Fruit fly (Drosophila melanogaster) whole organism, pupa: ENCODE results near the gene LSm3.

Experiments
- CG10348 ChIP-seq: fragments of 200-800 bp; sonication (Bioruptor generic); IDR thresholded peaks from 2 replicates; pipeline ENCODE4 v1.3.6; 2022; ENCODE audit warnings: missing biosample characterization, missing genetic modification characterization
- CG12605 ChIP-seq: fragments of 200-800 bp; sonication (Bioruptor generic); IDR thresholded peaks from 2 replicates; pipeline ENCODE4 v1.3.6; 2022; ENCODE audit warnings: missing biosample characterization, missing genetic modification characterization
- CG13204 ChIP-seq: fragments of 200-800 bp; sonication (Bioruptor generic); optimal IDR thresholded peaks from 2 replicates; lab custom pipeline; 2018; ENCODE audit warnings: missing biosample characterization, mild to moderate bottlenecking, missing genetic modification characterization, moderate library complexity
- CG14655 ChIP-seq: fragments of 200-800 bp; sonication (Bioruptor generic); optimal IDR thresholded peaks from 3 replicates; lab custom pipeline; 2017; ENCODE audit warnings: mild to moderate bottlenecking, missing biosample characterization, missing genetic modification reagents, missing genetic modification characterization
- CG17806 ChIP-seq: fragments of 200-800 bp; sonication (Bioruptor generic); optimal IDR thresholded peaks from 2 replicates; lab custom pipeline; 2018; ENCODE audit warnings: missing biosample characterization, mild to moderate bottlenecking, missing genetic modification characterization, moderate library complexity
- CG32121 ChIP-seq: fragments of 200-800 bp; sonication (Bioruptor generic); IDR thresholded peaks from 2 replicates; pipeline ENCODE4 v1.3.6; 2022; ENCODE audit warnings: missing biosample characterization, missing genetic modification characterization
- CG34367 ChIP-seq: fragments of 200-800 bp; sonication (Bioruptor generic); optimal IDR thresholded peaks from 2 replicates; lab custom pipeline; 2018; ENCODE audit warnings: missing biosample characterization, mild to moderate bottlenecking, missing genetic modification characterization
- CG4496 ChIP-seq: fragments of 200-800 bp; sonication (Bioruptor generic); IDR thresholded peaks from 3 replicates; pipeline ENCODE4 v1.3.6; 2022; ENCODE audit warnings: missing biosample characterization, missing genetic modification characterization
- CG8159 ChIP-seq: fragments of 200-800 bp; sonication (Bioruptor generic); optimal IDR thresholded peaks from 3 replicates; lab custom pipeline; 2018; ENCODE audit warnings: missing biosample characterization, mild to moderate bottlenecking, missing genetic modification characterization, moderate library complexity
- CG8301 ChIP-seq: fragments of 200-800 bp; sonication (Bioruptor generic); optimal IDR thresholded peaks from 2 replicates; lab custom pipeline; 2018; ENCODE audit warnings: missing biosample characterization, mild to moderate bottlenecking, missing genetic modification characterization
- CG9948 ChIP-seq: fragments of 200-800 bp; sonication (Bioruptor generic); optimal IDR thresholded peaks from 2 replicates; lab custom pipeline; 2018; ENCODE audit warnings: missing biosample characterization, mild to moderate bottlenecking, missing genetic modification characterization, moderate library complexity
- D1 ChIP-seq: fragments of 200-800 bp; sonication (Bioruptor generic); optimal IDR thresholded peaks from 2 replicates; lab custom pipeline; 2018; ENCODE audit warnings: missing biosample characterization, mild to moderate bottlenecking, missing genetic modification characterization, moderate library complexity
- EcR ChIP-seq: fragments of 200-800 bp; sonication (Bioruptor generic); optimal IDR thresholded peaks from 3 replicates; lab custom pipeline; 2019; ENCODE audit warnings: missing biosample characterization, missing genetic modification characterization, mild to moderate bottlenecking, moderate library complexity, missing genetic modification reagents
- Ets98B ChIP-seq: fragments of 200-800 bp; sonication (Bioruptor generic); IDR thresholded peaks from 2 replicates; pipeline ENCODE4 v1.3.6; 2022; ENCODE audit warnings: missing biosample characterization, missing genetic modification characterization
- Pif1A ChIP-seq: fragments of 200-800 bp; sonication (Bioruptor generic); optimal IDR thresholded peaks from 3 replicates; lab custom pipeline; 2016; ENCODE audit warnings: missing biosample characterization, missing genetic modification characterization
- Pif1B ChIP-seq: fragments of 200-800 bp; sonication (Bioruptor generic); optimal IDR thresholded peaks from 3 replicates; lab custom pipeline; 2016; ENCODE audit warnings: missing biosample characterization, missing genetic modification characterization
- Snoo ChIP-seq: fragments of 200-800 bp; sonication (Bioruptor generic); optimal IDR thresholded peaks from 3 replicates; lab custom pipeline; 2017; ENCODE audit warnings: missing biosample characterization, mild to moderate bottlenecking, missing genetic modification characterization, inconsistent platforms
- fd96Ca ChIP-seq: fragments of 200-800 bp; sonication (Bioruptor generic); IDR thresholded peaks from 3 replicates; pipeline ENCODE4 v1.3.6; 2022; ENCODE audit warnings: missing biosample characterization, missing genetic modification characterization
- gl ChIP-seq: fragments of 200-800 bp; sonication (Bioruptor generic); optimal IDR thresholded peaks from 2 replicates; lab custom pipeline; 2018; ENCODE audit warnings: missing biosample characterization, mild to moderate bottlenecking, missing genetic modification characterization
- rn ChIP-seq: fragments of 200-800 bp; sonication (Bioruptor generic); IDR thresholded peaks from 2 replicates; pipeline ENCODE4 v1.3.6; 2022; ENCODE audit warnings: missing biosample characterization, missing genetic modification characterization

LSm3 gene

dm6 chr3R:23960865-23961264 is 35.2 kb upstream of the LSm3 start:
- TF ChIP-seq CG14655 (GFP tag; lab: Kevin White, UChicago) (no peak), D1 (tag; lab: Kevin White, UChicago) (no peak), CG8301 (tag; lab: Kevin White, UChicago) (no peak), CG9948 (tag; lab: Kevin White, UChicago) (no peak), CG17806 (tag; lab: Kevin White, UChicago) (no peak), rn (GFP tag; lab: Robert Waterston, UW) (no peak), Pif1B (GFP tag; lab: Kevin White, UChicago) (no peak), CG34367 (tag; lab: Kevin White, UChicago) (no peak), fd96Ca (no peak), CG32121 (GFP tag; lab: Robert Waterston, UW) (no peak), Snoo (tag; lab: Kevin White, UChicago) (no peak), CG10348 (GFP tag; lab: Robert Waterston, UW) (no peak), CG13204 (GFP tag; lab: Kevin White, UChicago) (no peak), EcR (GFP tag; lab: Kevin White, UChicago) (no peak)

dm6 chr3R:23962781-23963222 is 33.3 kb upstream of the LSm3 start, which contains the start of gene CG31140:
TSS of gene CG31140 (plus strand) at chr3R:23963180.
- no peak for TF ChIP-seq Snoo (tag; lab: Kevin White, UChicago)
- peak; percentile 63; the same call in 1 of the 2 replicates for TF ChIP-seq CG12605 (GFP tag; lab: Robert Waterston, UW)
- no peak for TF ChIP-seq Pif1A (GFP tag; lab: Kevin White, UChicago)
- peak; percentile 63; the same call in 1 of the 2 replicates for TF ChIP-seq Ets98B
- no peak for TF ChIP-seq CG8301 (tag; lab: Kevin White, UChicago)
- peak; percentile 32 for TF ChIP-seq CG14655 (GFP tag; lab: Kevin White, UChicago)
- peak; percentile 95 for TF ChIP-seq CG13204 (GFP tag; lab: Kevin White, UChicago)
- no peak for TF ChIP-seq D1 (tag; lab: Kevin White, UChicago)
- peak; percentile 45; the same call in 1 of the 2 replicates for TF ChIP-seq CG32121 (GFP tag; lab: Robert Waterston, UW)
- 0 out of 3 replicates have a peak, but pooled peaks have one; percentile 57 for TF ChIP-seq fd96Ca
- peak; percentile 49 for TF ChIP-seq Pif1B (GFP tag; lab: Kevin White, UChicago)
- no peak for TF ChIP-seq EcR (GFP tag; lab: Kevin White, UChicago)
- TF ChIP-seq CG4496 (GFP tag; lab: Robert Waterston, UW), result peak; percentile 81

dm6 chr3R:23964913-23965718 is 30.9 kb upstream of the LSm3 start:
- TF ChIP-seq Pif1B (GFP tag; lab: Kevin White, UChicago) (no peak), CG12605 (GFP tag; lab: Robert Waterston, UW) (no peak), Snoo (tag; lab: Kevin White, UChicago) (no peak), Ets98B (0 out of 2 replicates have a peak, but pooled peaks have one; percentile 10), CG8301 (tag; lab: Kevin White, UChicago) (no peak), EcR (GFP tag; lab: Kevin White, UChicago) (no peak), CG8159 (tag; lab: Kevin White, UChicago) (no peak)

- TF ChIP-seq CG34367 (tag; lab: Kevin White, UChicago), result no peak
- TF ChIP-seq gl (tag; lab: Kevin White, UChicago), result no peak
- TF ChIP-seq EcR (GFP tag; lab: Kevin White, UChicago), result peak; percentile 69
These were observed 26.6 kb upstream of the LSm3 start for dm6 chr3R:23969449-23969848.

- TF ChIP-seq CG32121 (GFP tag; lab: Robert Waterston, UW), result 0 out of 2 replicates have a peak, but pooled peaks have one; percentile 22
- peak; percentile 10; the same call in 1 of the 3 replicates for TF ChIP-seq CG4496 (GFP tag; lab: Robert Waterston, UW)
- TF ChIP-seq CG34367 (tag; lab: Kevin White, UChicago), result no peak
These were observed 24.9 kb upstream of the LSm3 start for dm6 chr3R:23971208-23971607.

- TF ChIP-seq CG10348 (GFP tag; lab: Robert Waterston, UW) (no peak), CG32121 (GFP tag; lab: Robert Waterston, UW) (no peak), CG12605 (GFP tag; lab: Robert Waterston, UW) (no peak), CG17806 (tag; lab: Kevin White, UChicago) (no peak), Ets98B (no peak), Snoo (tag; lab: Kevin White, UChicago) (no peak), Pif1B (GFP tag; lab: Kevin White, UChicago) (no peak), CG8159 (tag; lab: Kevin White, UChicago) (no peak), rn (GFP tag; lab: Robert Waterston, UW) (no peak), CG9948 (tag; lab: Kevin White, UChicago) (no peak), CG34367 (tag; lab: Kevin White, UChicago) (no peak), gl (tag; lab: Kevin White, UChicago) (no peak), D1 (tag; lab: Kevin White, UChicago) (no peak), CG13204 (GFP tag; lab: Kevin White, UChicago) (no peak)
- TF ChIP-seq, all 21 proteins: peak for 0
These were observed 24.3 kb upstream of the LSm3 start for dm6 chr3R:23971764-23972163.
